Fruit fly (Drosophila melanogaster): ENCODE measurements around the gene CG16959.

DNA sequence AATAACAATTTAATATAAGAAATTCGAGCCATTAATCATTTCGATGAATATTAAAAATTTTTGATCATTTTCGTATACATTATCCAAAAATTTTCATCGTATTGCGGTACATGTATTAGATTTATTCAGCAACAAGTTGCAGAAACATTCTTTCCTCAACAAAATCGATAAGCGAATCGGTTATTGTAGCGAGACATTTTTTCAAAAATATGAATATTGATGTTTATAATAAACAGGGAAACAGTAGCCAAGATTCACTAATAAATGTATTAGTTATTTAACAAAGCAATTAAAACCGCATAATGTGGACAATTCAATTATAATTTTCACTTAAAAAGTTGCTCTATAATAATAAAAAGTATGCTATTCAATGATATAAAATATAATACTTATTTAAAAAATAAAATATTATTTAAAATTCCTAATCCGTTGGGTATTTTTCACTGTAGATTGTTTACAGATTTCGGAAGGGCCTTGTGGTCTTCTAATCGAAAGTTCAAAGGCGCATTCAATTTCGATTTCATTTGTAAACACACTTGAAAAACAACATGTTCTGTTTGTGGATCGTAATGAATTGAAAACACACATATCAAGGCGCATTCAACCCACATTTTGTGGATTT is 35.9 kb downstream of the CG16959 start:
- TF ChIP-seq CG8478 (optimal IDR thresholded peaks at IDR 0.05) (no peak), usp (GFP tag; optimal IDR thresholded peaks at IDR 0.05) (no peak), pan (optimal IDR thresholded peaks at IDR 0.05) (no peak), Dll (optimal IDR thresholded peaks at IDR 0.05) (no peak)
